Fruit fly (Drosophila melanogaster) whole organism, embryonic: Measurements from ENCODE around the gene Adgf-C.

Source experiments
- B-H1 ChIP-seq: fragments of 200-800 bp; sonication (Bioruptor generic); IDR thresholded peaks from 3 replicates; pipeline ENCODE4 v1.3.6; 2022; ENCODE audit warnings: missing biosample characterization, missing genetic modification characterization
- CG1024 ChIP-seq: fragments of 200-800 bp; sonication (Bioruptor generic); IDR thresholded peaks from 2 replicates; pipeline ENCODE4 v1.3.6; 2022; ENCODE audit warnings: missing biosample characterization, missing genetic modification characterization
- CG11247 ChIP-seq: fragments of 200-800 bp; sonication (Bioruptor generic); IDR thresholded peaks from 2 replicates; pipeline ENCODE4 v1.3.6; 2022; ENCODE audit warnings: missing biosample characterization, missing genetic modification characterization
- CG13287 ChIP-seq: fragments of 200-800 bp; sonication (Bioruptor generic); IDR thresholded peaks from 2 replicates; pipeline ENCODE4 v1.3.6; 2022; ENCODE audit warnings: missing biosample characterization, missing genetic modification characterization; ENCODE audit not compliant: partially characterized antibody
- CG13894 ChIP-seq: fragments of 200-800 bp; sonication (Bioruptor generic); optimal IDR thresholded peaks from 3 replicates; lab custom pipeline; 2018; ENCODE audit warnings: missing biosample characterization, mild to moderate bottlenecking, missing genetic modification characterization, moderate library complexity
- CG15479 ChIP-seq: fragments of 200-800 bp; sonication (Bioruptor generic); optimal IDR thresholded peaks from 3 replicates; lab custom pipeline; 2019; ENCODE audit warnings: missing biosample characterization, mild to moderate bottlenecking, missing genetic modification characterization, moderate library complexity
- CG16779 ChIP-seq: fragments of 200-800 bp; sonication (Bioruptor generic); IDR thresholded peaks from 2 replicates; pipeline ENCODE4 v1.3.6; 2022; ENCODE audit warnings: missing biosample characterization, missing genetic modification characterization
- CG16863 ChIP-seq: fragments of 200-800 bp; sonication (Bioruptor generic); optimal IDR thresholded peaks from 3 replicates; lab custom pipeline; 2016; ENCODE audit warnings: missing biosample characterization, missing genetic modification characterization
- CG17385 ChIP-seq: fragments of 200-800 bp; sonication (Bioruptor generic); optimal IDR thresholded peaks from 3 replicates; lab custom pipeline; 2018; ENCODE audit warnings: missing biosample characterization, mild to moderate bottlenecking, missing genetic modification characterization
- CG2199 ChIP-seq: fragments of 200-800 bp; sonication (Bioruptor generic); IDR thresholded peaks from 3 replicates; pipeline ENCODE4 v1.3.6; 2022; ENCODE audit warnings: missing biosample characterization, missing genetic modification characterization
- CG34376 ChIP-seq: fragments of 200-800 bp; sonication (Bioruptor generic); optimal IDR thresholded peaks from 2 replicates; lab custom pipeline; 2018; ENCODE audit warnings: missing biosample characterization, mild to moderate bottlenecking, missing genetic modification characterization
- CG6175 ChIP-seq: fragments of 200-800 bp; sonication (Bioruptor generic); IDR thresholded peaks from 3 replicates; pipeline ENCODE4 v1.3.6; 2022; ENCODE audit warnings: missing biosample characterization, missing genetic modification characterization
- CG6765 ChIP-seq: fragments of 200-800 bp; sonication (Bioruptor generic); optimal IDR thresholded peaks from 3 replicates; lab custom pipeline; 2017; ENCODE audit warnings: missing biosample characterization, mild to moderate bottlenecking, missing genetic modification characterization
- CG8765 ChIP-seq: fragments of 200-800 bp; sonication (Bioruptor generic); IDR thresholded peaks from 2 replicates; pipeline ENCODE4 v1.3.6; 2022; ENCODE audit warnings: missing biosample characterization, missing genetic modification characterization
- Eip74EF ChIP-seq, 2 experiments: fragments of 200-800 bp in 1 of 2; fragments of >200 bp in 1 of 2; sonication (Bioruptor generic) in 1 of 2; optimal IDR thresholded peaks; 2 replicates each; lab custom pipeline; 2017 to 2019; ENCODE audit warnings: missing biosample characterization in 2 of 2, missing genetic modification characterization in 2 of 2, mild to moderate bottlenecking in 1 of 2, moderate library complexity in 1 of 2
- Elba2 ChIP-seq: fragments of 200-800 bp; sonication (Bioruptor generic); optimal IDR thresholded peaks from 3 replicates; lab custom pipeline; 2016; ENCODE audit warnings: missing biosample characterization, missing genetic modification characterization
- Fer3 ChIP-seq: fragments of 200-800 bp; sonication (Bioruptor generic); optimal IDR thresholded peaks from 2 replicates; lab custom pipeline; 2018; ENCODE audit warnings: missing biosample characterization, mild to moderate bottlenecking, missing genetic modification characterization, moderate library complexity
- Hr3 ChIP-seq: fragments of 200-800 bp; sonication (Bioruptor generic); optimal IDR thresholded peaks from 3 replicates; lab custom pipeline; 2016; ENCODE audit warnings: missing biosample characterization, missing genetic modification characterization
- Med ChIP-seq: fragments of 200-800 bp; sonication (Bioruptor generic); peaks from one replicate; lab custom pipeline; 2016; ENCODE audit warnings: missing biosample characterization, missing genetic modification characterization, mild to moderate bottlenecking, inconsistent platforms, moderate library complexity
- Nf-YA ChIP-seq: fragments of 200-800 bp; sonication (Bioruptor generic); IDR thresholded peaks from 2 replicates; pipeline ENCODE4 v1.3.6; 2022; ENCODE audit warnings: missing biosample characterization, missing genetic modification characterization
- Pdp1 ChIP-seq, 2 experiments: fragments of 200-800 bp; sonication (Bioruptor generic); optimal IDR thresholded peaks; 3 replicates each; lab custom pipeline; 2016; ENCODE audit warnings: missing biosample characterization in 2 of 2, missing genetic modification characterization in 2 of 2, mild to moderate bottlenecking in 1 of 2, moderate library complexity in 1 of 2
- Scr ChIP-seq: fragments of 200-800 bp; sonication (Bioruptor generic); IDR thresholded peaks from 2 replicates; pipeline ENCODE4 v1.3.6; 2022; ENCODE audit warnings: missing biosample characterization, missing genetic modification characterization; ENCODE audit not compliant: partially characterized antibody
- Ssrp ChIP-seq: fragments of 200-800 bp; sonication (Bioruptor generic); optimal IDR thresholded peaks from 2 replicates; lab custom pipeline; 2018; ENCODE audit warnings: missing biosample characterization, mild to moderate bottlenecking, missing genetic modification characterization, moderate library complexity
- YL-1 ChIP-seq: fragments of 200-800 bp; sonication (Bioruptor generic); optimal IDR thresholded peaks from 3 replicates; lab custom pipeline; 2017; ENCODE audit warnings: missing biosample characterization, mild to moderate bottlenecking, missing genetic modification characterization
- cg ChIP-seq: fragments of 200-800 bp; sonication (Bioruptor generic); optimal IDR thresholded peaks from 3 replicates; lab custom pipeline; 2019; ENCODE audit warnings: missing biosample characterization, mild to moderate bottlenecking, missing genetic modification characterization, moderate library complexity
- chinmo ChIP-seq: fragments of 200-800 bp; sonication (Bioruptor generic); IDR thresholded peaks from 4 replicates; pipeline ENCODE4 v1.3.6; 2022; ENCODE audit warnings: missing biosample characterization, missing genetic modification characterization; ENCODE audit not compliant: partially characterized antibody
- corto ChIP-seq: fragments of 200-800 bp; sonication (Bioruptor generic); optimal IDR thresholded peaks from 2 replicates; lab custom pipeline; 2016; ENCODE audit warnings: missing biosample characterization, mild to moderate bottlenecking, missing genetic modification characterization, moderate library complexity
- crp ChIP-seq, 2 experiments: fragments of 200-800 bp; sonication (Bioruptor generic); optimal IDR thresholded peaks; 2 replicates in 1 of 2; 3 replicates in 1 of 2; lab custom pipeline; 2017; ENCODE audit warnings: missing biosample characterization in 2 of 2, missing genetic modification characterization in 2 of 2, mild to moderate bottlenecking in 1 of 2, moderate library complexity in 1 of 2
- cwo ChIP-seq: fragments of 200-800 bp; sonication (Bioruptor generic); optimal IDR thresholded peaks from 3 replicates; lab custom pipeline; 2017; ENCODE audit warnings: missing biosample characterization, missing genetic modification characterization, mild to moderate bottlenecking, moderate library complexity, missing genetic modification reagents
- eyg ChIP-seq: fragments of 200-800 bp; sonication (Bioruptor generic); optimal IDR thresholded peaks from 3 replicates; lab custom pipeline; 2016; ENCODE audit warnings: missing biosample characterization, missing genetic modification characterization
- gt ChIP-seq: fragments of 200-800 bp; sonication (Bioruptor generic); IDR thresholded peaks from 2 replicates; pipeline ENCODE4 v1.3.6; 2022; ENCODE audit warnings: missing biosample characterization, missing genetic modification characterization
- hth ChIP-seq: fragments of >200 bp; optimal IDR thresholded peaks from 2 replicates; lab custom pipeline; 2017; ENCODE audit warnings: inconsistent platforms
- kni ChIP-seq: fragments of 200-800 bp; sonication (Bioruptor generic); optimal IDR thresholded peaks from 3 replicates; lab custom pipeline; 2017; ENCODE audit warnings: mild to moderate bottlenecking, missing biosample characterization, missing genetic modification reagents, missing genetic modification characterization
- nerfin-1 ChIP-seq: fragments of 200-800 bp; sonication (Bioruptor generic); optimal IDR thresholded peaks from 3 replicates; lab custom pipeline; 2019; ENCODE audit warnings: missing biosample characterization, mild to moderate bottlenecking, missing genetic modification characterization, moderate library complexity
- p53 ChIP-seq: fragments of 200-800 bp; sonication (Bioruptor generic); optimal IDR thresholded peaks from 2 replicates; lab custom pipeline; 2016; ENCODE audit warnings: missing biosample characterization, missing genetic modification characterization
- psq ChIP-seq: fragments of 200-800 bp; sonication (Bioruptor generic); optimal IDR thresholded peaks from 2 replicates; lab custom pipeline; 2017; ENCODE audit warnings: missing biosample characterization, missing genetic modification characterization
- repo ChIP-seq: fragments of 200-800 bp; sonication (Bioruptor generic); optimal IDR thresholded peaks from 2 replicates; lab custom pipeline; 2016; ENCODE audit warnings: missing biosample characterization, missing genetic modification characterization
- sens ChIP-seq: fragments of 200-800 bp; sonication (Bioruptor generic); peaks from one replicate; lab custom pipeline; 2016; ENCODE audit warnings: missing biosample characterization, missing genetic modification characterization
- slou ChIP-seq: fragments of 200-800 bp; sonication (Bioruptor generic); optimal IDR thresholded peaks from 3 replicates; lab custom pipeline; 2016; ENCODE audit warnings: missing biosample characterization, missing genetic modification characterization
- sug ChIP-seq: fragments of 200-800 bp; optimal IDR thresholded peaks from 2 replicates; lab custom pipeline; 2019; ENCODE audit warnings: missing biosample characterization, mild to moderate bottlenecking, missing genetic modification characterization, moderate library complexity
- tin ChIP-seq: fragments of 200-800 bp; sonication (Bioruptor generic); optimal IDR thresholded peaks from 3 replicates; lab custom pipeline; 2016; ENCODE audit warnings: missing biosample characterization, missing genetic modification characterization
- toy ChIP-seq: fragments of 200-800 bp; sonication (Bioruptor generic); IDR thresholded peaks from 2 replicates; pipeline ENCODE4 v1.3.6; 2022; ENCODE audit warnings: missing biosample characterization, missing genetic modification characterization
- usp ChIP-seq: fragments of >200 bp; optimal IDR thresholded peaks from 2 replicates; lab custom pipeline; 2017; ENCODE audit warnings: missing biosample characterization, missing genetic modification characterization
- zf30C ChIP-seq: fragments of 200-800 bp; sonication (Bioruptor generic); optimal IDR thresholded peaks from 3 replicates; lab custom pipeline; 2018; ENCODE audit warnings: missing biosample characterization, mild to moderate bottlenecking, missing genetic modification characterization

Adgf-C gene

DNA sequence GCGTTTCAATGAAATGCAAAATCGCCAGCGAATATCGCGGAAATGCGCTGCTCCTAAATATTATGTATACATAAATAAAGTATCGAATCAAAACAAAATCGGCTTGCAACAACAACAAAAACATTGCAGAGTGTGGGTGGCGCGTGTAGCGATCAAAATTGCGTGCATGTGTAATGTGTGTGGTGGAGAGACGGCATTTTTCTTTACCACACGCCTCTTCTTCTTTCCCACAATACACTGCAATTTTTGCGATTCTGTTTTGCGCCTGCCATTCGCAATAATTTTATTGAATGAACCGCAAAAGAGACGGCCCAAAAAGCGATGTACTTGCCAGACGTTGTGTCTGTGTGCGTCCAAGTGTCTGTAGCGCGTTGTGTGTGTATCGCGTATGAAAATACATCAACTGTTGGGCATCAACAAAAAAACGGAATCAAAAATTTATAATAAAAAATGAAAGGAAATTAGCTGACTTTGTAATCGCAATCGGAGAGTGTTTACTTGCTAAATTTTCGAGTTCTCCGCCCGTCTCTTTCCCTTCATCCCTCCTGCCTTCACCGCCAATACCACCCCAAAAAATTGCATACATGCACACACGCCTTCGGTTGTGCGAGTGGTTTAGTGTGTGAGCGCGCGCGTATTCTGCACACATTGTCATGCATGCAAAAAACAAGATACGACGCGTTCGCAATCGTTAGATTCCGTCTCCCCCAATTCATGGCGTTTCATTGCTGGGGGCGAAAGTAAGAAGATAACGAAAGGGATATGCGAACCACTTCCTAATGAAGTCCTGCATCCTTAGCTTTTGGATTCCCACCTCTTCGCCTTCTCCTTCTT lies 21.8 kb upstream of the Adgf-C start:
- TF ChIP-seq zf30C (GFP tag; lab: Kevin White, UChicago) = peak; percentile 81
- TF ChIP-seq CG13287 (GFP tag; lab: Robert Waterston, UW) = no peak
- peak; percentile 13 for TF ChIP-seq CG34376 (GFP tag; lab: Kevin White, UChicago)
- TF ChIP-seq corto (GFP tag; lab: Kevin White, UChicago) = peak; percentile 17
- peak; percentile 52 for TF ChIP-seq p53 (GFP tag; lab: Kevin White, UChicago)
- TF ChIP-seq eyg = no peak
- TF ChIP-seq CG17385 (GFP tag; lab: Kevin White, UChicago) = peak; percentile 89
- TF ChIP-seq CG15479 (GFP tag; lab: Kevin White, UChicago) = peak; percentile 93
- peak; percentile 34 for TF ChIP-seq sens (GFP tag; lab: Kevin White, UChicago)
- TF ChIP-seq cg (GFP tag; lab: Kevin White, UChicago) = peak; percentile 73
- no peak for TF ChIP-seq CG16863 (GFP tag; lab: Kevin White, UChicago)
- no peak for TF ChIP-seq Nf-YA (GFP tag; lab: Robert Waterston, UW)
- TF ChIP-seq CG8765 (GFP tag; lab: Robert Waterston, UW) = no peak
- TF ChIP-seq Med (GFP tag; lab: Kevin White, UChicago) = peak; percentile 54
- no peak for TF ChIP-seq Scr (GFP tag; lab: Robert Waterston, UW)
- TF ChIP-seq sug (tag; lab: Kevin White, UChicago) = peak; percentile 27
- TF ChIP-seq psq (GFP tag; lab: Kevin White, UChicago) = peak; percentile 87
- TF ChIP-seq Eip74EF (GFP tag; optimal IDR thresholded peaks at IDR 0.05; lab: Kevin White, UChicago) = peak in 1 of 2 experiments; percentile 57
- no peak for TF ChIP-seq toy (GFP tag; lab: Robert Waterston, UW)
- TF ChIP-seq nerfin-1 = peak; percentile 92
- TF ChIP-seq, all 482 proteins: peak for 13

DNA sequence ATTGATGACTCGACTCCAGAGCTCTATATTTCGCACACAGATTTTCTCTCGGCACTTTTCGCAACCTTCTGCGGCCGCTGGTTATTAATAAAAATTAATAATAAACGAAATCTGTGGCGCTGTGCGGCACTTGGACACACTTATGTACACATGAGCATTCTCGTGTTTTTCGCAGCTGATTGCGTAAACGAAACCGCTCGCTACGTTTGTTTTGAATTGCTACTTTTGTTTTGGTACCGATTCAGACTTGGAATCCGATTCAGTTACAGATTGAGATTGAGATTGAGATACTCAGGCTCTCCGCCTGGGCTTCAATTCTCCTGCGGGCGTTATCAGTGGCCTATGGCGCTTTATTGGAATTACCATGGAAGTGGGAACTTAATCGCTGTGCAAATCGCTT lies 20.6 kb upstream of the Adgf-C start:
- peak in 1 of 2 experiments; percentile 97 for TF ChIP-seq Pdp1 (GFP tag; optimal IDR thresholded peaks at IDR 0.05; lab: Kevin White, UChicago)
- TF ChIP-seq Fer3 (tag; lab: Kevin White, UChicago) = no peak
- TF ChIP-seq chinmo (GFP tag; lab: Robert Waterston, UW) = 0 out of 4 replicates have a peak, but pooled peaks have one; percentile 35
- TF ChIP-seq repo (GFP tag; lab: Kevin White, UChicago) = no peak
- TF ChIP-seq cwo (GFP tag; lab: Kevin White, UChicago) = peak; percentile 43
- 0 out of 3 replicates have a peak, but pooled peaks have one; percentile 14 for TF ChIP-seq CG2199 (GFP tag; lab: Robert Waterston, UW)

DNA sequence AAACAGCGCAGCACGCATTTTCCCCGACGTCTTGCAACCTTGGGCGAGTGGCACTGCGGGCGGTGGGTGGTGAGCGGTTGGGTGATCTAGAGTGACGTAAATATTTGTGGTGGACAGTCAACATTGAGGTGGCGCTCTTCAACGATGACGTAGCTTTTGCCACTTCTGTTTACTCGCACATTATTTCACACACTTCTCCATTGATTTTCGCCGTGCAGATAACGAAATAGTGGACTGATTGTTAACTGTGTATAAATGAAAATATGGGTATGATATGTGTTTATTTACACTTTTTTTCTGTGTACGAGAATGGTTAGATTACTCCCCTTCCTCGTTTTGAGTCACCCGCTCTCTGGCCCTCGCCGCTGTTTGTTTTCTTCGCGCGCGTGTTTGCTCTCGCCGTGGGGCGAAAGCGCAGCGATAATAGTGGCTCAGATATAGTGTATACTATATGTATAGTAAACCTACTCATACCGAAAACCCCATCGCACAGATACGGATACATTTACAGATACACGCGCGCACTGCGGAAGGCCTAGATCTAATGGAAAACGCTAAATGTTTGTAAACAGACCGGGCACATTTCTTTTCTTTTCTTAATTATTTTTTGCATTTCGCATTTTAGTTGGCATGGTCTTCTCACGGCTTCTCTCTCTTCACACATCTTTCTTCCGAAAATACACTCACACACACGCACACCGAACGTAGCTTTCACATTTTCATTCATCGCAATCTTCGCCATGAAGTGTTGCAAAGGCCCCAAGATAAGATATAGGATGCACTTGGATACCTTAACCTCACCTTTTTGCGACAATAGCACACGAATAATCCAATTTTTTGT lies 20.0 kb upstream of the Adgf-C start, which contains the start of gene omd:
omd (minus strand) TSS at position 840 of the 841 bp plus-strand sequence.
- TF ChIP-seq CG11247 (peak; percentile 74), slou (GFP tag; lab: Kevin White, UChicago) (peak; percentile 38), cwo (GFP tag; lab: Kevin White, UChicago) (peak; percentile 61), CG16779 (GFP tag; lab: Robert Waterston, UW) (0 out of 2 replicates have a peak, but pooled peaks have one; percentile 10), crp (GFP tag; optimal IDR thresholded peaks at IDR 0.05; lab: Kevin White, UChicago) (peak in 1 of 2 experiments; percentile 7), CG6175 (no peak), B-H1 (GFP tag; lab: Robert Waterston, UW) (no peak; the same call in 2 of the 3 replicates), tin (GFP tag; lab: Kevin White, UChicago) (peak; percentile 6), Ssrp (no peak), CG13894 (tag; lab: Kevin White, UChicago) (no peak), usp (GFP tag; lab: Kevin White, UChicago) (no peak), YL-1 (GFP tag; lab: Kevin White, UChicago) (peak; percentile 56), Hr3 (GFP tag; lab: Kevin White, UChicago) (peak; percentile 25), CG1024 (GFP tag; lab: Robert Waterston, UW) (peak; percentile 68), CG6765 (GFP tag; lab: Kevin White, UChicago) (peak; percentile 64), kni (GFP tag; lab: Kevin White, UChicago) (no peak), Elba2 (no peak), gt (GFP tag; lab: Robert Waterston, UW) (no peak), hth (no peak)
